Worm (Caenorhabditis elegans): ENCODE results near the gene W02B12.16.
A peak's percentile ranks its signal among the peaks of the same experiment; 100 is the strongest.

Gene W02B12.16

ce11 chrII:11464427-11464944 lies 11.8 kb downstream of the W02B12.16 start, which contains the start of the genes aars-1 and rga-1 (continued):
- no peak for TF ChIP-seq mxl-2 (GFP tag; conservative IDR thresholded peaks at IDR 0.05)
- TF ChIP-seq nhr-28 (tag; optimal IDR thresholded peaks at IDR 0.05) = peak; percentile 86
- no peak for TF ChIP-seq Y5F2A.4 (GFP tag; optimal IDR thresholded peaks at IDR 0.05)
- TF ChIP-seq mdt-29 (GFP tag; IDR thresholded peaks at IDR 0.05) = no peak
- peak; percentile 95 for TF ChIP-seq nhr-48 (tag; optimal IDR thresholded peaks at IDR 0.05)
- no peak for TF ChIP-seq aly-2 (tag; optimal IDR thresholded peaks at IDR 0.05)
- TF ChIP-seq T20F7.1 (GFP tag; optimal IDR thresholded peaks at IDR 0.05) = peak; percentile 56
- TF ChIP-seq ceh-28 (tag; optimal IDR thresholded peaks at IDR 0.05) = peak; percentile 11
- TF ChIP-seq zag-1 (tag; optimal IDR thresholded peaks at IDR 0.05) = no peak
- TF ChIP-seq F10B5.3 (tag; optimal IDR thresholded peaks at IDR 0.05) = no peak
- TF ChIP-seq nhr-237 (tag; optimal IDR thresholded peaks at IDR 0.05) = no peak
- peak in 1 of 2 experiments; percentile 82 for TF ChIP-seq mdl-1 (tag; optimal IDR thresholded peaks at IDR 0.05)
- peak; percentile 22 for TF ChIP-seq lin-13 (GFP tag; optimal IDR thresholded peaks at IDR 0.05)
- TF ChIP-seq jun-1 (tag; optimal IDR thresholded peaks at IDR 0.05) = peak; percentile 26
- peak; percentile 79 for TF ChIP-seq dve-1 (tag; optimal IDR thresholded peaks at IDR 0.05; ENCODE audit: insufficient read depth)
- TF ChIP-seq mxl-3 (GFP tag; optimal IDR thresholded peaks at IDR 0.05) = peak; percentile 91
- peak; percentile 63; the same call in 1 of the 2 replicates for TF ChIP-seq T26A8.4 (GFP tag; IDR thresholded peaks at IDR 0.05)
- TF ChIP-seq dmd-9 (GFP tag; IDR thresholded peaks at IDR 0.05) = no peak
- TF ChIP-seq php-3 (GFP tag; IDR thresholded peaks at IDR 0.05) = peak; percentile 74
- TF ChIP-seq dmd-6 (GFP tag; IDR thresholded peaks at IDR 0.05) = peak; percentile 81
- TF ChIP-seq lin-38 (GFP tag; IDR thresholded peaks at IDR 0.05) = peak; percentile 51
- peak; percentile 31 for TF ChIP-seq nhr-10 (tag; optimal IDR thresholded peaks at IDR 0.05)
- peak; percentile 60 for TF ChIP-seq spr-1 (tag; optimal IDR thresholded peaks at IDR 0.05)
- no peak for TF ChIP-seq daf-19 (GFP tag; conservative IDR thresholded peaks at IDR 0.05)
- no peak for TF ChIP-seq D1046.2 (GFP tag; IDR thresholded peaks at IDR 0.05)
- no peak for TF ChIP-seq ceh-20 (GFP tag; IDR thresholded peaks at IDR 0.05)
- no peak for TF ChIP-seq lin-29 (GFP tag; IDR thresholded peaks at IDR 0.05)
- no peak for TF ChIP-seq zfp-3 (GFP tag; conservative IDR thresholded peaks at IDR 0.05)
- no peak for TF ChIP-seq lir-3 (tag; optimal IDR thresholded peaks at IDR 0.05)
- no peak for TF ChIP-seq ama-1 (optimal IDR thresholded peaks at IDR 0.05)
- TF ChIP-seq unc-39 (tag; optimal IDR thresholded peaks at IDR 0.05) = no peak
- TF ChIP-seq aha-1 (tag) = peak; percentile 96
- TF ChIP-seq zfp-2 (tag; optimal IDR thresholded peaks at IDR 0.05) = no peak

- TF ChIP-seq lsy-2 (tag; optimal IDR thresholded peaks at IDR 0.05) (no peak), lim-7 (GFP tag; IDR thresholded peaks at IDR 0.05) (no peak), mxl-2 (GFP tag; conservative IDR thresholded peaks at IDR 0.05) (no peak), ceh-62 (tag; optimal IDR thresholded peaks at IDR 0.05) (no peak), unc-130 (GFP tag; optimal IDR thresholded peaks at IDR 0.05) (peak; percentile 5), T26A8.4 (GFP tag; IDR thresholded peaks at IDR 0.05) (no peak), R02D3.7 (tag; optimal IDR thresholded peaks at IDR 0.05) (peak; percentile 72), mes-2 (tag; optimal IDR thresholded peaks at IDR 0.05; ENCODE audit: poor library complexity, severe bottlenecking) (peak; percentile 76), F26F4.8 (GFP tag; conservative IDR thresholded peaks at IDR 0.05) (no peak)
These were observed 12.4 kb downstream of the W02B12.16 start for ce11 chrII:11463899-11464298.

DNA sequence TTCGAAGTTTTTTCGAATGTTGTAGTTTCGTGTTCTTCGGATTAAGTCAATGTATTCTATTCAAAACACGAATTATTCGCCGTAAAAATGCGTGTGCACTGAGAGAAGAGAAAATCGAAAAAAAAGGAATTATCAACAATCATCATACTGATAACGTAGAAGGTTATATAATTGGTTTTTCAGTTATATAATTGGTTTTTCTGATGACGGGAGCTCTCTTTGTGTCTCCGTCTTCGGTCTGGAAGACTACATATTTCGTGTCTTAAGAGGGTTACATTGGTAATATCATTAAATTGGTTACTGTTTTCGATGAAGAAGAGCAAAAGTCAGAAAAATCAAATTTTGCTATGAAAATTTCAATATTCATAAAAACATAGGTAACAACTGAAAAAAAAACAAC lies 16.4 kb downstream of the W02B12.16 start:
- TF ChIP-seq T20F7.1 (GFP tag; optimal IDR thresholded peaks at IDR 0.05) = no peak
- peak; percentile 20; the same call in 1 of the 2 replicates for TF ChIP-seq lin-38 (GFP tag; IDR thresholded peaks at IDR 0.05)
- no peak for TF ChIP-seq daf-16 (GFP tag; optimal IDR thresholded peaks at IDR 0.05)
- TF ChIP-seq daf-16 (tag; optimal IDR thresholded peaks at IDR 0.05) = peak; percentile 43
- no peak for TF ChIP-seq lin-15B (tag; optimal IDR thresholded peaks at IDR 0.05)
- peak; percentile 39 for TF ChIP-seq dve-1 (tag; optimal IDR thresholded peaks at IDR 0.05; ENCODE audit: insufficient read depth)
- TF ChIP-seq nhr-77 (tag; optimal IDR thresholded peaks at IDR 0.05) = peak; percentile 11
- TF ChIP-seq tra-1 (GFP tag; IDR thresholded peaks at IDR 0.05) = no peak
- peak; percentile 40 for TF ChIP-seq hlh-11 (tag; optimal IDR thresholded peaks at IDR 0.05)
- TF ChIP-seq aha-1 (tag) = peak; percentile 12
- peak; percentile 27; the same call in 1 of the 2 replicates for TF ChIP-seq dmd-6 (GFP tag; IDR thresholded peaks at IDR 0.05)
- peak; percentile 75 for TF ChIP-seq nhr-28 (tag; optimal IDR thresholded peaks at IDR 0.05)
- TF ChIP-seq unc-62 (GFP tag; optimal IDR thresholded peaks at IDR 0.05 in 1 of 2) = no peak
- TF ChIP-seq unc-62 (tag; optimal IDR thresholded peaks at IDR 0.05) = no peak
- no peak for TF ChIP-seq lir-3 (tag; optimal IDR thresholded peaks at IDR 0.05)
- TF ChIP-seq pqm-1 (tag; optimal IDR thresholded peaks at IDR 0.05) = peak; percentile 54
